Worm (Caenorhabditis elegans): ENCODE data around the gene gst-38.
"Not testable (repeated sequence)": the region's sequence is repeated elsewhere in the genome, so short reads cannot be mapped to it uniquely, and the experiment has no call there.

Gene gst-38

ce11 chrV:15929882-15930281 is 14.0 kb upstream of the gst-38 start, which contains the start of gene srbc-77:
srbc-77 (plus strand) TSS chrV:15930182.
- not testable (repeated sequence) for TF ChIP-seq hsf-1, aptf-3, ztf-25 (GFP tag; IDR thresholded peaks at IDR 0.05)

DNA sequence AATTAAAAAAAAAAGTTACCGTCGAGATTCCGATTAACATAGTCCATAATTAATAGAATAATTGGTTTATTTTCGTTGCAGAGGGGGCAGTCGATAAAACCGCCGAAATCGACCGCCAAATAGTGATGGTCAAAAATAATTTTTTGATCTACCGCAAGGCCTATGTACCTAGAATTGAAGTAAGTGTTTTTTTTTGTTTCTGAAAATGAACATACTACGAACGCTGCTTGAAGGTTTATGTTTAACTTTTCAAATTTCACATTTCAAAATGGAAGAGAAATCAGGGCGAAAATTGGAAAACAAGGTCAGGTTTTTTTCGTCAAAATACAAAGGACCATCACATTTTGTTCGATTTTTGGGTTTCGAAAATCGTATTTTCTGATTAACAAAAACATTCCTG is 12.5 kb upstream of the gst-38 start, which contains the start of gene pzf-1:
TSS of gene pzf-1 (minus strand) at position 101 of the 400 bp plus-strand sequence.
- no peak for TF ChIP-seq ceh-58 (GFP tag; IDR thresholded peaks at IDR 0.05)
- TF ChIP-seq die-1 (tag; optimal IDR thresholded peaks at IDR 0.05) = no peak
- no peak for TF ChIP-seq cebp-2 (GFP tag; IDR thresholded peaks at IDR 0.05)
- TF ChIP-seq gei-17 (GFP tag; optimal IDR thresholded peaks at IDR 0.05) = no peak
- no peak for TF ChIP-seq chd-7 (tag; optimal IDR thresholded peaks at IDR 0.05)
- TF ChIP-seq egl-18 (GFP tag; IDR thresholded peaks at IDR 0.05) = no peak
- TF ChIP-seq ceh-79 (tag; optimal IDR thresholded peaks at IDR 0.05) = no peak

- TF ChIP-seq unc-62 (GFP tag; optimal IDR thresholded peaks at IDR 0.05) (no peak), rpc-1 (optimal IDR thresholded peaks at IDR 0.05) (no peak), rpc-1 (tag; optimal IDR thresholded peaks at IDR 0.05) (no peak), tlf-1 (GFP tag; optimal IDR thresholded peaks at IDR 0.05) (no peak), egl-44 (GFP tag; IDR thresholded peaks at IDR 0.05) (no peak), ama-1 (optimal IDR thresholded peaks at IDR 0.05) (no peak), ama-1 (GFP tag; optimal IDR thresholded peaks at IDR 0.05) (no peak), lsl-1 (GFP tag; optimal IDR thresholded peaks at IDR 0.05) (no peak), K12H6.12 (tag; optimal IDR thresholded peaks at IDR 0.05) (no peak), lin-35 (GFP tag; optimal IDR thresholded peaks at IDR 0.05) (no peak), mcd-1 (GFP tag; IDR thresholded peaks at IDR 0.05) (no peak), F10E7.11 (tag; optimal IDR thresholded peaks at IDR 0.05) (no peak), snpc-1.1 (tag; optimal IDR thresholded peaks at IDR 0.05; ENCODE audit: insufficient read depth) (no peak), akir-1 (GFP tag; optimal IDR thresholded peaks at IDR 0.05) (no peak), nhr-90 (tag; optimal IDR thresholded peaks at IDR 0.05) (no peak), attf-6 (GFP tag; IDR thresholded peaks at IDR 0.05) (no peak), T07F8.4 (tag; optimal IDR thresholded peaks at IDR 0.05) (no peak)
These were observed 8.4 kb upstream of the gst-38 start, which contains the start of gene nhr-108 for ce11 chrV:15924307-15924706. nhr-108 (minus strand) TSS chrV:15924472.

ce11 chrV:15922979-15923378 is 7.1 kb upstream of the gst-38 start, which contains the start of gene F35E8.13:
F35E8.13 (plus strand) TSS chrV:15923279.
- TF ChIP-seq hlh-26 (GFP tag; conservative IDR thresholded peaks at IDR 0.05) (no peak), ceh-91 (GFP tag; IDR thresholded peaks at IDR 0.05) (no peak), zfh-2 (GFP tag; conservative IDR thresholded peaks at IDR 0.05) (no peak), him-1 (tag; optimal IDR thresholded peaks at IDR 0.05) (no peak), lin-35 (GFP tag; optimal IDR thresholded peaks at IDR 0.05) (no peak), ceh-100 (GFP tag; IDR thresholded peaks at IDR 0.05) (no peak), C17E4.6 (GFP tag; IDR thresholded peaks at IDR 0.05) (no peak), unc-62 (GFP tag; optimal IDR thresholded peaks at IDR 0.05) (no peak), ZK185.1 (tag; optimal IDR thresholded peaks at IDR 0.05; ENCODE audit: poor library complexity, severe bottlenecking) (no peak), ccch-3 (GFP tag; optimal IDR thresholded peaks at IDR 0.05) (no peak), F37B4.10 (GFP tag; IDR thresholded peaks at IDR 0.05) (no peak), dpl-1 (GFP tag; optimal IDR thresholded peaks at IDR 0.05) (no peak), atf-7 (tag; optimal IDR thresholded peaks at IDR 0.05) (no peak), bed-1 (GFP tag; IDR thresholded peaks at IDR 0.05) (no peak), hsf-1 (GFP tag; IDR thresholded peaks at IDR 0.05) (no peak), madf-3 (GFP tag; IDR thresholded peaks at IDR 0.05) (no peak), hmg-20 (GFP tag; IDR thresholded peaks at IDR 0.05) (no peak), mes-4 (tag; optimal IDR thresholded peaks at IDR 0.05) (no peak)
